Fruit fly (Drosophila melanogaster) whole organism, embryonic: ENCODE measurements around the gene Tsp97E.

Source experiments
- Abd-B ChIP-seq: fragments of 200-800 bp; sonication (Bioruptor generic); optimal IDR thresholded peaks from 2 replicates; lab custom pipeline; 2018; ENCODE audit warnings: missing biosample characterization, mild to moderate bottlenecking, missing genetic modification characterization, moderate library complexity
- Asciz ChIP-seq: fragments of 200-800 bp; sonication (Bioruptor generic); optimal IDR thresholded peaks from 2 replicates; lab custom pipeline; 2017; ENCODE audit warnings: missing biosample characterization, mild to moderate bottlenecking, missing genetic modification characterization, missing genetic modification reagents
- CG10274 ChIP-seq: fragments of 200-800 bp; sonication (Bioruptor generic); optimal IDR thresholded peaks from 3 replicates; lab custom pipeline; 2017; ENCODE audit warnings: missing biosample characterization, mild to moderate bottlenecking, missing genetic modification characterization
- CG12071 ChIP-seq: fragments of 200-800 bp; sonication (Bioruptor generic); optimal IDR thresholded peaks from 3 replicates; lab custom pipeline; 2018; ENCODE audit warnings: missing biosample characterization, mild to moderate bottlenecking, missing genetic modification characterization
- CG13624 ChIP-seq: fragments of 200-800 bp; sonication (Bioruptor generic); optimal IDR thresholded peaks from 2 replicates; lab custom pipeline; 2016; ENCODE audit warnings: missing biosample characterization, missing genetic modification characterization
- CG13894 ChIP-seq: fragments of 200-800 bp; sonication (Bioruptor generic); optimal IDR thresholded peaks from 3 replicates; lab custom pipeline; 2018; ENCODE audit warnings: missing biosample characterization, mild to moderate bottlenecking, missing genetic modification characterization, moderate library complexity
- CG14860 ChIP-seq: fragments of 200-800 bp; sonication (Bioruptor generic); IDR thresholded peaks from 3 replicates; pipeline ENCODE4 v1.3.6; 2022; ENCODE audit warnings: missing biosample characterization, missing genetic modification characterization; ENCODE audit not compliant: partially characterized antibody
- CG15479 ChIP-seq: fragments of 200-800 bp; sonication (Bioruptor generic); optimal IDR thresholded peaks from 3 replicates; lab custom pipeline; 2019; ENCODE audit warnings: missing biosample characterization, mild to moderate bottlenecking, missing genetic modification characterization, moderate library complexity
- CG15514 ChIP-seq: fragments of 200-800 bp; sonication (Bioruptor generic); optimal IDR thresholded peaks from 3 replicates; lab custom pipeline; 2017; ENCODE audit warnings: missing biosample characterization, missing genetic modification characterization, mild to moderate bottlenecking, moderate library complexity, missing genetic modification reagents
- CG16813 ChIP-seq: fragments of 200-800 bp; sonication (Bioruptor generic); IDR thresholded peaks from 3 replicates; pipeline ENCODE4 v1.3.6; 2022; ENCODE audit warnings: missing biosample characterization, missing genetic modification characterization; ENCODE audit not compliant: partially characterized antibody
- CG16815 ChIP-seq: fragments of 200-800 bp; sonication (Bioruptor generic); optimal IDR thresholded peaks from 3 replicates; lab custom pipeline; 2017; ENCODE audit warnings: missing biosample characterization, mild to moderate bottlenecking, missing genetic modification characterization
- CG17361 ChIP-seq: fragments of 200-800 bp; sonication (Bioruptor generic); IDR thresholded peaks from 3 replicates; pipeline ENCODE4 v1.3.6; 2022; ENCODE audit warnings: missing biosample characterization, missing genetic modification characterization
- CG17568 ChIP-seq: fragments of 200-800 bp; sonication (Bioruptor generic); optimal IDR thresholded peaks from 2 replicates; lab custom pipeline; 2018; ENCODE audit warnings: missing biosample characterization, mild to moderate bottlenecking, missing genetic modification characterization, moderate library complexity
- CG2120 ChIP-seq: fragments of 200-800 bp; sonication (Bioruptor generic); optimal IDR thresholded peaks from 3 replicates; lab custom pipeline; 2016; ENCODE audit warnings: missing biosample characterization, missing genetic modification characterization
- CG2199 ChIP-seq: fragments of 200-800 bp; sonication (Bioruptor generic); IDR thresholded peaks from 3 replicates; pipeline ENCODE4 v1.3.6; 2022; ENCODE audit warnings: missing biosample characterization, missing genetic modification characterization
- CG2678 ChIP-seq: fragments of 200-800 bp; sonication (Bioruptor generic); optimal IDR thresholded peaks from 3 replicates; lab custom pipeline; 2019; ENCODE audit warnings: missing biosample characterization, mild to moderate bottlenecking, missing genetic modification characterization, moderate library complexity
- CG2712 ChIP-seq: fragments of 200-800 bp; optimal IDR thresholded peaks from 3 replicates; lab custom pipeline; 2019; ENCODE audit warnings: missing biosample characterization, mild to moderate bottlenecking, missing genetic modification characterization, moderate library complexity
- CG2875 ChIP-seq: fragments of 200-800 bp; sonication (Bioruptor generic); optimal IDR thresholded peaks from 2 replicates; lab custom pipeline; 2017; ENCODE audit warnings: missing biosample characterization, mild to moderate bottlenecking, missing genetic modification characterization, missing genetic modification reagents
- CG30431 ChIP-seq: fragments of 200-800 bp; sonication (Bioruptor generic); optimal IDR thresholded peaks from 2 replicates; lab custom pipeline; 2017; ENCODE audit warnings: missing biosample characterization, missing genetic modification characterization
- CG3163 ChIP-seq: fragments of 200-800 bp; sonication (Bioruptor generic); optimal IDR thresholded peaks from 3 replicates; lab custom pipeline; 2016; ENCODE audit warnings: missing biosample characterization, missing genetic modification characterization
- CG3726 ChIP-seq: fragments of 200-800 bp; sonication (Bioruptor generic); IDR thresholded peaks from 3 replicates; pipeline ENCODE4, ENCODE4 v1.3.6; 2022; ENCODE audit warnings: missing biosample characterization, missing genetic modification characterization
- CG4820 ChIP-seq: fragments of 200-800 bp; sonication (Bioruptor generic); optimal IDR thresholded peaks from 3 replicates; lab custom pipeline; 2016; ENCODE audit warnings: missing biosample characterization, missing genetic modification characterization
- CG6791 ChIP-seq: fragments of 200-800 bp; sonication (Bioruptor generic); IDR thresholded peaks from 3 replicates; pipeline ENCODE4 v1.3.6; 2022; ENCODE audit warnings: missing biosample characterization, missing genetic modification characterization; ENCODE audit not compliant: partially characterized antibody
- CG6854 ChIP-seq: fragments of 200-800 bp; sonication (Bioruptor generic); optimal IDR thresholded peaks from 3 replicates; lab custom pipeline; 2017; ENCODE audit warnings: missing biosample characterization, mild to moderate bottlenecking, missing genetic modification characterization
- CG7271 ChIP-seq: fragments of 200-800 bp; sonication (Bioruptor generic); optimal IDR thresholded peaks from 2 replicates; lab custom pipeline; 2018; ENCODE audit warnings: missing biosample characterization, mild to moderate bottlenecking, missing genetic modification characterization, moderate library complexity
- CG7372 ChIP-seq: fragments of 200-800 bp; sonication (Bioruptor generic); IDR thresholded peaks from 2 replicates; pipeline ENCODE4 v1.3.6; 2022; ENCODE audit warnings: missing biosample characterization, missing genetic modification characterization
- CG7556 ChIP-seq: fragments of 200-800 bp; sonication (Bioruptor generic); optimal IDR thresholded peaks from 2 replicates; lab custom pipeline; 2017; ENCODE audit warnings: missing biosample characterization, mild to moderate bottlenecking, missing genetic modification characterization
- CG8765 ChIP-seq: fragments of 200-800 bp; sonication (Bioruptor generic); IDR thresholded peaks from 2 replicates; pipeline ENCODE4 v1.3.6; 2022; ENCODE audit warnings: missing biosample characterization, missing genetic modification characterization
- Deaf1 ChIP-seq: fragments of 200-800 bp; optimal IDR thresholded peaks from 3 replicates; lab custom pipeline; 2019; ENCODE audit warnings: missing biosample characterization, mild to moderate bottlenecking, missing genetic modification characterization, moderate library complexity
- Dfd ChIP-seq, 2 experiments: fragments of >200 bp; optimal IDR thresholded peaks; 2 replicates each; lab custom pipeline; 2017; ENCODE audit warnings: missing biosample characterization in 2 of 2, missing genetic modification characterization in 2 of 2
- Fer1 ChIP-seq: fragments of 200-800 bp; sonication (Bioruptor generic); optimal IDR thresholded peaks from 2 replicates; lab custom pipeline; 2017; ENCODE audit warnings: missing biosample characterization, mild to moderate bottlenecking, missing genetic modification characterization
- HmgZ ChIP-seq: fragments of 200-800 bp; sonication (Bioruptor generic); optimal IDR thresholded peaks from 2 replicates; lab custom pipeline; 2018; ENCODE audit warnings: missing biosample characterization, mild to moderate bottlenecking, missing genetic modification characterization
- Nf-YB ChIP-seq: fragments of 200-800 bp; sonication (Bioruptor generic); optimal IDR thresholded peaks from 3 replicates; lab custom pipeline; 2019; ENCODE audit warnings: missing biosample characterization, mild to moderate bottlenecking, missing genetic modification characterization, moderate library complexity
- caup ChIP-seq: fragments of 200-800 bp; sonication (Bioruptor generic); optimal IDR thresholded peaks from 3 replicates; lab custom pipeline; 2017; ENCODE audit warnings: missing biosample characterization, mild to moderate bottlenecking, missing genetic modification characterization, moderate library complexity; ENCODE audit not compliant: severe bottlenecking
- da ChIP-seq: fragments of 200-800 bp; sonication (Bioruptor generic); optimal IDR thresholded peaks from 2 replicates; lab custom pipeline; 2016; ENCODE audit warnings: missing biosample characterization, missing genetic modification characterization
- danr ChIP-seq: fragments of 200-800 bp; sonication (Bioruptor generic); IDR thresholded peaks from 2 replicates; pipeline ENCODE4 v1.3.6; 2022; ENCODE audit warnings: missing biosample characterization, missing genetic modification characterization
- dmrt11E ChIP-seq: fragments of 200-800 bp; sonication (Bioruptor generic); optimal IDR thresholded peaks from 3 replicates; lab custom pipeline; 2018; ENCODE audit warnings: missing biosample characterization, mild to moderate bottlenecking, missing genetic modification characterization, moderate library complexity
- fru ChIP-seq: fragments of >200 bp; optimal IDR thresholded peaks from 2 replicates; lab custom pipeline; 2017
- ftz-f1 ChIP-seq: fragments of 200-800 bp; sonication (Bioruptor generic); optimal IDR thresholded peaks from 2 replicates; lab custom pipeline; 2016; ENCODE audit warnings: missing biosample characterization, missing genetic modification characterization
- h ChIP-seq: fragments of >200 bp; optimal IDR thresholded peaks from 2 replicates; lab custom pipeline; 2017
- kay ChIP-seq: fragments of 200-800 bp; sonication (Bioruptor generic); optimal IDR thresholded peaks from 2 replicates; lab custom pipeline; 2016; ENCODE audit warnings: missing biosample characterization, missing genetic modification characterization
- kni ChIP-seq: fragments of 200-800 bp; sonication (Bioruptor generic); optimal IDR thresholded peaks from 3 replicates; lab custom pipeline; 2017; ENCODE audit warnings: mild to moderate bottlenecking, missing biosample characterization, missing genetic modification reagents, missing genetic modification characterization
- lola ChIP-seq, 3 experiments: fragments of >200 bp in 2 of 3; fragments of 200-800 bp in 1 of 3; sonication (Bioruptor generic) in 1 of 3; optimal IDR thresholded peaks; 2 replicates each; lab custom pipeline; 2017 to 2019; ENCODE audit warnings: missing biosample characterization in 3 of 3, missing genetic modification characterization in 3 of 3, mild to moderate bottlenecking in 1 of 3, moderate library complexity in 1 of 3
- pnt ChIP-seq: fragments of 200-800 bp; sonication (Bioruptor generic); optimal IDR thresholded peaks from 3 replicates; lab custom pipeline; 2016; ENCODE audit warnings: missing biosample characterization, missing genetic modification characterization
- pzg ChIP-seq: fragments of 200-800 bp; sonication (Bioruptor generic); optimal IDR thresholded peaks from 3 replicates; lab custom pipeline; 2018; ENCODE audit warnings: missing biosample characterization, mild to moderate bottlenecking, missing genetic modification characterization, moderate library complexity
- repo ChIP-seq: fragments of 200-800 bp; sonication (Bioruptor generic); optimal IDR thresholded peaks from 2 replicates; lab custom pipeline; 2016; ENCODE audit warnings: missing biosample characterization, missing genetic modification characterization
- ro ChIP-seq: fragments of 200-800 bp; sonication (Bioruptor generic); IDR thresholded peaks from 2 replicates; pipeline ENCODE4 v1.3.6; 2022; ENCODE audit warnings: missing biosample characterization, missing genetic modification characterization
- row ChIP-seq: fragments of 200-800 bp; sonication (Bioruptor generic); IDR thresholded peaks from 3 replicates; pipeline ENCODE4 v1.3.6; 2022; ENCODE audit warnings: missing biosample characterization, missing genetic modification characterization
- sim ChIP-seq: fragments of 200-800 bp; sonication (Bioruptor generic); IDR thresholded peaks from 2 replicates; pipeline ENCODE4 v1.3.6; 2022; ENCODE audit warnings: missing biosample characterization, missing genetic modification characterization
- vnd ChIP-seq: fragments of 200-800 bp; sonication (Bioruptor generic); IDR thresholded peaks from 3 replicates; pipeline ENCODE4 v1.3.6; 2022; ENCODE audit warnings: missing biosample characterization, missing genetic modification characterization; ENCODE audit not compliant: partially characterized antibody

The Tsp97E gene

DNA sequence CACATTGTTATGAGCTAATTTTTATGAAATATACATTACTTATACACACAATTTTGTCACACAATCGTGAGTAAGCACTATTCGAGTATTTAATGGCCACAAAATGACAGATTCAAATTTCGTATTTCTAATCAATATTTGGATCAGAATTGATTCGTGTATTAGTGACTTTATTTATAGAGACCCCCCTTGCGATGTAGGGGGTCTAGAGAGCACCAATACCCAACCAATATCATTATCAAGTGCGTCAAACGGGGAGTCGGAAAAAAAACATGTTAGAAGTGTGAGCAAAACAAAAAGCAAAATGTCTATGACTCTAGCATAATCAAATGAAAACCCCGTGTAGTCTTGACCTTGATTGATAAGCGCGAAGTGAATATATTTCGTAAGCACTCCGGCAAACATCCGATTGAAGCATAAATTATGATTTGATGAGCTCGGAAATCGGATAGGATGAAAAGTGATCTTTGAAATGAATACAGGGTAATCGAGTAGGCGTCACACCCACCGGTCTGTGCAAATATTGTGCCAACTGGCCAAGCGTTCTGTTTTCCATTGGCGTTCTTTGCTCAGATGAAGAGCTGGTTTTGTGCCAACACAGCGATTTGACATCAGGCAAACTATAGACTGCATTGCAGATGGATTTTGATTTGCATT, 12.3 kb downstream of the Tsp97E start (continued):
- TF ChIP-seq CG2712 (tag; lab: Kevin White, UChicago) (no peak), vnd (no peak), CG17568 (peak; percentile 32), CG4820 (no peak), CG13894 (tag; lab: Kevin White, UChicago) (peak; percentile 10), CG15514 (GFP tag; lab: Kevin White, UChicago) (peak; percentile 33), pnt (no peak), CG10274 (GFP tag; lab: Kevin White, UChicago) (peak; percentile 97), CG16813 (GFP tag; lab: Robert Waterston, UW) (no peak), da (no peak), sim (GFP tag; lab: Robert Waterston, UW) (no peak), CG15479 (GFP tag; lab: Kevin White, UChicago) (no peak), CG30431 (GFP tag; lab: Kevin White, UChicago) (no peak), CG3163 (no peak), CG8765 (GFP tag; lab: Robert Waterston, UW) (no peak), CG3726 (no peak), Asciz (GFP tag; lab: Kevin White, UChicago) (peak; percentile 1), Abd-B (GFP tag; lab: Kevin White, UChicago) (no peak), ro (GFP tag; lab: Robert Waterston, UW) (no peak), h (lab: Kevin White, UChicago) (no peak), CG7556 (GFP tag; lab: Kevin White, UChicago) (peak; percentile 25), HmgZ (tag; lab: Kevin White, UChicago) (peak; percentile 43), CG17361 (no peak), CG12071 (no peak), kni (GFP tag; lab: Kevin White, UChicago) (no peak), Deaf1 (tag; lab: Kevin White, UChicago) (no peak), repo (GFP tag; lab: Kevin White, UChicago) (no peak), Nf-YB (GFP tag; lab: Kevin White, UChicago) (no peak), Fer1 (peak; percentile 40), danr (GFP tag; lab: Robert Waterston, UW) (no peak), CG2875 (no peak), row (peak; percentile 53; the same call in 2 of the 3 replicates), CG2199 (GFP tag; lab: Robert Waterston, UW) (no peak), lola (GFP tag; optimal IDR thresholded peaks at IDR 0.05; lab: Kevin White, UChicago) (no peak), CG6791 (GFP tag; lab: Robert Waterston, UW) (no peak), CG6854 (no peak), CG13624 (GFP tag; lab: Kevin White, UChicago) (peak; percentile 30), pzg (GFP tag; lab: Kevin White, UChicago) (no peak), kay (GFP tag; lab: Kevin White, UChicago) (no peak), CG7372 (no peak), fru (lab: Kevin White, UChicago) (no peak), CG16815 (GFP tag; lab: Kevin White, UChicago) (no peak), dmrt11E (no peak), CG7271 (no peak), Dfd (GFP tag; optimal IDR thresholded peaks at IDR 0.05; lab: Kevin White, UChicago) (no peak), CG14860 (GFP tag; lab: Robert Waterston, UW) (no peak), caup (GFP tag; lab: Kevin White, UChicago) (peak; percentile 62), ftz-f1 (GFP tag; lab: Kevin White, UChicago) (peak; percentile 65), CG2678 (peak; percentile 41), CG2120 (GFP tag; lab: Kevin White, UChicago) (peak; percentile 78)
